Fruit fly (Drosophila melanogaster) whole organism: ENCODE measurements around the gene CG12093.

Source experiments
- CG8478 ChIP-seq: fragments of >200 bp; optimal IDR thresholded peaks from 2 replicates; lab custom pipeline; 2018; ENCODE audit warnings: inconsistent platforms
- Dll ChIP-seq: fragments of >200 bp; optimal IDR thresholded peaks from 2 replicates; lab custom pipeline; 2017
- EcR ChIP-seq, 2 experiments: fragments of >200 bp; optimal IDR thresholded peaks; 2 replicates each; lab custom pipeline; 2017; ENCODE audit warnings: missing biosample characterization in 2 of 2, missing genetic modification characterization in 2 of 2, missing genetic modification reagents in 2 of 2
- pan ChIP-seq: fragments of >200 bp; optimal IDR thresholded peaks from 2 replicates; lab custom pipeline; 2017
- usp ChIP-seq: fragments of >200 bp; optimal IDR thresholded peaks from 2 replicates; lab custom pipeline; 2017; ENCODE audit warnings: missing biosample characterization, missing genetic modification characterization, mixed read lengths

- no peak for TF ChIP-seq pan (lab: Kevin White, UChicago)
- no peak for TF ChIP-seq Dll (lab: Kevin White, UChicago)
- no peak for TF ChIP-seq CG8478 (lab: Kevin White, UChicago)
- TF ChIP-seq EcR (GFP tag; optimal IDR thresholded peaks at IDR 0.05; lab: Kevin White, UChicago), result no peak
- no peak for TF ChIP-seq usp
Observed at dm6 chr3L:2780711-2781110, 6.9 kb upstream of the CG12093 start, which contains the start of gene mRpS35.
